Worm (Caenorhabditis elegans): ENCODE data around the gene sulp-3.
A peak's percentile ranks its signal among the peaks of the same experiment; 100 is the strongest.

The sulp-3 gene

DNA sequence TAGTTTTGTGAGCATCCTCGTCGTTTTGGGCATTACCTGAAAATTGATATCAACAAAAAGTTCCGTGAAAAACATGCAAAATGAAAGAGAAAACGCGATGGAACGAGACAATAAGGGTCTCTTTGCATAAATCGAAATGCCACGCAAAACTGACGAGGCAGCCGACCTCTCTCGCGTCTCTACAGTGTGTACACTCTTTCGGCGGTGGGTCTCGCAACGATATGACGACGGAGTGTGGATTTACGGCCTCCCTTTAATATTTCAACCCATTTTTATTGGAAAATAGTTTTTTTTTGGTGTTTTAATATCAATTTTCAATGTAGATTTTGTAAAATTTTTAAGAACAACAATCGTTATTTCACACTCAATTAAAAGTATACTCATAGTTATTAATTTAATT is 13.9 kb upstream of the sulp-3 start, which contains the start of gene tag-123 (continued):
- TF ChIP-seq lir-3 (tag; optimal IDR thresholded peaks at IDR 0.05): no peak
- TF ChIP-seq fkh-10 (GFP tag; optimal IDR thresholded peaks at IDR 0.05): peak; percentile 46
- TF ChIP-seq dpl-1 (GFP tag; optimal IDR thresholded peaks at IDR 0.05): peak; percentile 59
- no peak for TF ChIP-seq daf-16 (GFP tag; optimal IDR thresholded peaks at IDR 0.05)
- peak; percentile 51 for TF ChIP-seq daf-16 (tag; optimal IDR thresholded peaks at IDR 0.05)
- no peak for TF ChIP-seq lin-1 (GFP tag; IDR thresholded peaks at IDR 0.05)
- no peak for TF ChIP-seq nhr-41 (GFP tag; IDR thresholded peaks at IDR 0.05)
- no peak for TF ChIP-seq ceh-28 (tag; optimal IDR thresholded peaks at IDR 0.05)
- TF ChIP-seq skn-1 (tag; optimal IDR thresholded peaks at IDR 0.05): no peak
- no peak for TF ChIP-seq mxl-3 (GFP tag; optimal IDR thresholded peaks at IDR 0.05)
- no peak for TF ChIP-seq ama-1 (optimal IDR thresholded peaks at IDR 0.05)
- no peak for TF ChIP-seq F37D6.2 (tag; optimal IDR thresholded peaks at IDR 0.05)
- TF ChIP-seq saeg-2 (GFP tag; IDR thresholded peaks at IDR 0.05): no peak
- peak; percentile 32 for TF ChIP-seq hlh-11 (tag; optimal IDR thresholded peaks at IDR 0.05)
- TF ChIP-seq mxl-2 (GFP tag; conservative IDR thresholded peaks at IDR 0.05): no peak
- TF ChIP-seq D1046.2 (GFP tag; IDR thresholded peaks at IDR 0.05): no peak
- TF ChIP-seq sdz-12 (GFP tag; optimal IDR thresholded peaks at IDR 0.05): no peak
- no peak for TF ChIP-seq dmd-6 (GFP tag; IDR thresholded peaks at IDR 0.05)
- TF ChIP-seq mdt-29 (GFP tag; IDR thresholded peaks at IDR 0.05): no peak
- no peak for TF ChIP-seq egl-43 (GFP tag; IDR thresholded peaks at IDR 0.05)
- no peak for TF ChIP-seq daf-8 (GFP tag; IDR thresholded peaks at IDR 0.05)
- peak; percentile 69 for TF ChIP-seq dve-1 (tag; optimal IDR thresholded peaks at IDR 0.05; ENCODE audit: insufficient read depth)
- no peak for TF ChIP-seq ces-1 (GFP tag; optimal IDR thresholded peaks at IDR 0.05)
- TF ChIP-seq daf-19 (GFP tag; conservative IDR thresholded peaks at IDR 0.05): no peak
- no peak for TF ChIP-seq hmg-1.1 (GFP tag; IDR thresholded peaks at IDR 0.05)
- TF ChIP-seq ceh-20 (GFP tag; IDR thresholded peaks at IDR 0.05): no peak
- no peak for TF ChIP-seq spr-3 (GFP tag; optimal IDR thresholded peaks at IDR 0.05)
- no peak for TF ChIP-seq madf-9 (GFP tag; conservative IDR thresholded peaks at IDR 0.05)
- no peak for TF ChIP-seq daf-12 (tag; optimal IDR thresholded peaks at IDR 0.05)
- TF ChIP-seq lin-13 (GFP tag; optimal IDR thresholded peaks at IDR 0.05): peak; percentile 26
- TF ChIP-seq nhr-6 (tag; optimal IDR thresholded peaks at IDR 0.05): peak; percentile 71
- no peak for TF ChIP-seq ztf-11 (tag; optimal IDR thresholded peaks at IDR 0.05)
- TF ChIP-seq nhr-11 (tag; optimal IDR thresholded peaks at IDR 0.05): no peak
- no peak for TF ChIP-seq mdl-1 (tag; optimal IDR thresholded peaks at IDR 0.05)
- no peak for TF ChIP-seq pqm-1 (tag; optimal IDR thresholded peaks at IDR 0.05)
- no peak for TF ChIP-seq madf-5 (GFP tag; IDR thresholded peaks at IDR 0.05)
- no peak for TF ChIP-seq ceh-44 (GFP tag; IDR thresholded peaks at IDR 0.05)
- peak; percentile 56 for TF ChIP-seq hlh-30 (tag; optimal IDR thresholded peaks at IDR 0.05; ENCODE audit: insufficient read depth)
- no peak for TF ChIP-seq aly-2 (tag; optimal IDR thresholded peaks at IDR 0.05)
- no peak for TF ChIP-seq ceh-82 (tag; optimal IDR thresholded peaks at IDR 0.05)
- no peak for TF ChIP-seq tag-97 (GFP tag; IDR thresholded peaks at IDR 0.05)
- TF ChIP-seq F49E8.2 (tag; optimal IDR thresholded peaks at IDR 0.05; ENCODE audit: borderline replicate concordance): no peak
- no peak for TF ChIP-seq unc-130 (GFP tag; optimal IDR thresholded peaks at IDR 0.05)
- no peak for TF ChIP-seq zip-11 (GFP tag; IDR thresholded peaks at IDR 0.05)
- no peak for TF ChIP-seq F26F4.8 (GFP tag; conservative IDR thresholded peaks at IDR 0.05)
- no peak for TF ChIP-seq Y5F2A.4 (GFP tag; optimal IDR thresholded peaks at IDR 0.05)
- TF ChIP-seq zag-1 (tag; optimal IDR thresholded peaks at IDR 0.05): no peak
- no peak for TF ChIP-seq zfp-3 (GFP tag; conservative IDR thresholded peaks at IDR 0.05)
- no peak for TF ChIP-seq ZK546.5 (tag; optimal IDR thresholded peaks at IDR 0.05)
- TF ChIP-seq nhr-10 (tag; optimal IDR thresholded peaks at IDR 0.05): no peak
- no peak for TF ChIP-seq lin-38 (GFP tag; IDR thresholded peaks at IDR 0.05)
- no peak for TF ChIP-seq zip-2 (tag; optimal IDR thresholded peaks at IDR 0.05)
- TF ChIP-seq lin-39 (tag; optimal IDR thresholded peaks at IDR 0.05): no peak
- TF ChIP-seq F10B5.3 (tag; optimal IDR thresholded peaks at IDR 0.05): peak; percentile 37
